Fruit fly (Drosophila melanogaster): ENCODE data around the gene mRNA-cap.

mRNA-cap gene

dm6 chrX:14211250-14211944, 31.2 kb downstream of the mRNA-cap start (continued):
- TF ChIP-seq nmo (GFP tag; optimal IDR thresholded peaks at IDR 0.05) (no peak), CG18599 (GFP tag; optimal IDR thresholded peaks at IDR 0.05) (no peak), HLH3B (GFP tag; IDR thresholded peaks at IDR 0.05) (no peak), Hey (tag; optimal IDR thresholded peaks at IDR 0.05) (no peak), CG7839 (tag; optimal IDR thresholded peaks at IDR 0.05) (peak; percentile 5), CG2875 (GFP tag; optimal IDR thresholded peaks at IDR 0.05) (no peak), ssp (GFP tag; IDR thresholded peaks at IDR 0.05) (no peak), NC2α (GFP tag; optimal IDR thresholded peaks at IDR 0.05) (peak; percentile 2), cg (GFP tag; optimal IDR thresholded peaks at IDR 0.05) (peak; percentile 45), phol (tag; optimal IDR thresholded peaks at IDR 0.05) (no peak), tap (tag; optimal IDR thresholded peaks at IDR 0.05) (no peak), Bteb2 (GFP tag; optimal IDR thresholded peaks at IDR 0.05) (no peak), sqz (GFP tag; optimal IDR thresholded peaks at IDR 0.05) (peak; percentile 1), Med (GFP tag) (peak; percentile 81), HLH54F (GFP tag; optimal IDR thresholded peaks at IDR 0.05) (no peak), hth (optimal IDR thresholded peaks at IDR 0.05) (no peak), CG6854 (GFP tag; optimal IDR thresholded peaks at IDR 0.05) (no peak), run (tag; optimal IDR thresholded peaks at IDR 0.05) (no peak), CG8944 (GFP tag; optimal IDR thresholded peaks at IDR 0.05) (no peak), CG14965 (GFP tag; optimal IDR thresholded peaks at IDR 0.05; ENCODE audit: borderline replicate concordance) (no peak), grau (tag; optimal IDR thresholded peaks at IDR 0.05) (peak; percentile 12), trem (tag; optimal IDR thresholded peaks at IDR 0.05) (no peak), kay (GFP tag; optimal IDR thresholded peaks at IDR 0.05) (no peak), CG12104 (GFP tag; optimal IDR thresholded peaks at IDR 0.05) (no peak), B-H2 (GFP tag; optimal IDR thresholded peaks at IDR 0.05) (no peak), shn (GFP tag; optimal IDR thresholded peaks at IDR 0.05) (no peak), ab (GFP tag; optimal IDR thresholded peaks at IDR 0.05) (no peak), CG13775 (GFP tag; optimal IDR thresholded peaks at IDR 0.05) (no peak), CG9609 (GFP tag; optimal IDR thresholded peaks at IDR 0.05) (no peak), CG6689 (GFP tag; IDR thresholded peaks at IDR 0.05) (no peak), Xrp1 (GFP tag; IDR thresholded peaks at IDR 0.05) (no peak), hbn (GFP tag; IDR thresholded peaks at IDR 0.05; ENCODE audit: partially characterized antibody) (no peak), CG6765 (GFP tag; optimal IDR thresholded peaks at IDR 0.05) (no peak), CG17829 (tag; optimal IDR thresholded peaks at IDR 0.05) (no peak), seq (GFP tag; IDR thresholded peaks at IDR 0.05) (no peak), CG8765 (GFP tag; IDR thresholded peaks at IDR 0.05) (no peak), CG34422 (GFP tag; IDR thresholded peaks at IDR 0.05) (no peak), CG30403 (GFP tag; optimal IDR thresholded peaks at IDR 0.05) (peak; percentile 26), Nf-YC (tag; optimal IDR thresholded peaks at IDR 0.05) (no peak), CG4617 (GFP tag; optimal IDR thresholded peaks at IDR 0.05; ENCODE audit: borderline replicate concordance) (no peak), CG16815 (GFP tag; optimal IDR thresholded peaks at IDR 0.05) (no peak), CG15269 (tag; optimal IDR thresholded peaks at IDR 0.05) (no peak), tx (GFP tag; optimal IDR thresholded peaks at IDR 0.05) (no peak), CG13624 (GFP tag; optimal IDR thresholded peaks at IDR 0.05) (no peak), CkIIα-i1 (GFP tag; IDR thresholded peaks at IDR 0.05) (no peak), slp2 (GFP tag; optimal IDR thresholded peaks at IDR 0.05) (no peak), odd (GFP tag; optimal IDR thresholded peaks at IDR 0.05) (no peak), CTCF (GFP tag; optimal IDR thresholded peaks at IDR 0.05) (no peak), en (GFP tag; optimal IDR thresholded peaks at IDR 0.05) (no peak), luna (GFP tag; optimal IDR thresholded peaks at IDR 0.05) (no peak), Fer2 (tag; optimal IDR thresholded peaks at IDR 0.05) (no peak), CG11723 (GFP tag; optimal IDR thresholded peaks at IDR 0.05) (no peak)
